Worm (Caenorhabditis elegans): Measurements from ENCODE around the gene T28A11.25.

DNA sequence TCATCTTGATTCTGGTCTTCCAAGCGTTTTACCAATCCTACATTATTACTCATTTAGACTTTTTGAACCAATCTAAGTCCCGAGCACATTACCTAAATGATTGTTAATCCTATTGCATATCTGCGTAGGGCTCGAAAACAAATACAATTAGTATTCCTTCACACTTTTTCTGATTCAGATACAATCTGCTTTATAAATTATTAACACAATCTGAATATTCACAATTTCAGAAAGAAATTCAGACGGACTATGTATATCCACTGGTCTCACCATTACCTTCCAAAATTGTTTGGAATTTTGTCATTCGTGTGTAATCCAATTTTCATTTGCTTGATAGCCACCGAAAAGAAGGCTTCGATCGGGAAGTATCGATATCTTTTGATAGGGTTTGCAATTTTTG lies 40.4 kb upstream of the T28A11.25 start, which contains the start of gene srj-11:
- no peak for TF ChIP-seq unc-39 (tag; optimal IDR thresholded peaks at IDR 0.05)
- TF ChIP-seq nfya-1 (tag; optimal IDR thresholded peaks at IDR 0.05; ENCODE audit: insufficient read depth) = no peak
- no peak for TF ChIP-seq lsy-12 (tag; optimal IDR thresholded peaks at IDR 0.05)
- no peak for TF ChIP-seq nhr-25 (tag; optimal IDR thresholded peaks at IDR 0.05)
- TF ChIP-seq unc-62 (GFP tag; optimal IDR thresholded peaks at IDR 0.05) = no peak

All from whole organism, L3 larva.